Worm (Caenorhabditis elegans): ENCODE measurements around the gene B0252.1.

Gene B0252.1

ce11 chrII:6968191-6968675 lies 48.8 kb downstream of the B0252.1 start:
- no peak for TF ChIP-seq unc-62 (GFP tag; optimal IDR thresholded peaks at IDR 0.05)

DNA sequence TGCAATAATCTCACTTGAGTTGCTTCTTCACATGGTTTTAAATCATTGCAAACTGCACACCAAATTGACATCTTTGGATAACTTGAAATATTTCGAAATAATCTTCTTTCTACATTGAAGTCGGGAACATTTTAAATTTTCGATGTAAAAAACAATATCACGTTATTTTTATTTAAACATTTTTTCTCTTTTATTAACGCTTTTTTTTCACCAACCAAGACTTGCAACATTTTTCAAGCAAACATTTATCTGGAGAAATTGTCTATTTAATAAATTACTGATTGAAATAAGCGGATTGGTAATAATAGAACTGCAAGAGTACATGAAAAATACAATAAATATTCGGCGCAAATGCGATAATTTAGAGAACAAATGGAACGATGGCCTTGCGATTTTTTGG lies 51.0 kb downstream of the B0252.1 start, which contains the start of gene C15F1.5:
Gene C15F1.5 (minus strand): TSS at position 101 of the 400 bp plus-strand sequence.
- no peak for TF ChIP-seq unc-62 (GFP tag; optimal IDR thresholded peaks at IDR 0.05)

DNA sequence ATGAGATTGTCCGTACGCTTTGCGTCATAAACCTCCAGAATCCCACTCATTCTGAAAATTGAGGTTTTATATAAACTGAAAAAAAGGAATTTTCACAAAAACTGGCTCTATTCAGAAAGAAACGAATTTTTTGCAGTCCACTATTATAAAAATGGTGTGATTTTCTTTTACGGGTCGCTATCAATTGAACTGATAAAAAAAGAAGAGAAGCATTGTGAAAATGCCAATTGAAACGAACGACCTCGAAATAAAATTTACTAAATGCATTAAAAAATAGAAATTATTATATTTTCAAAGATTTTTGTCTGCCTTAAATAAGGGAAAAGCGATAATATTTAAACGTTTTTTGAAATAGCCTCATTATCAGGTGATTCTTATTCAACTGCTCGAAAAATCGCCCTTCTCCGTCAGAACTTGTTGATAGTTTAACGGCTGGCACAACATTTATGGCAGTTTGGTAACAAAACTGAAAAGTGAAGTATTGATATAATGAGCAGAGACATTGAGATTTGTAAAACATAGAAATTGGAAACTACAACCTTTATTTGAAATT lies 52.8 kb downstream of the B0252.1 start, which contains the start of gene art-1:
Gene art-1 (minus strand): TSS at position 51 of the 553 bp plus-strand sequence.
- no peak for TF ChIP-seq unc-62 (GFP tag; optimal IDR thresholded peaks at IDR 0.05)

Data from whole organism, dauer.